Worm (Caenorhabditis elegans) whole organism, L4/young adult: ENCODE results near the gene clec-263.

Experiments
- W03F9.2 ChIP-seq: fragments of 150-350 bp; optimal IDR thresholded peaks from 2 replicates; lab custom pipeline; 2014; ENCODE audit warnings: missing biosample characterization, missing genetic modification characterization
- dao-5 ChIP-seq: sonication (generic microtip); optimal IDR thresholded peaks from 2 replicates; lab custom pipeline; 2016; ENCODE audit warnings: missing genotype, missing genetic modification characterization, moderate library complexity, missing compliant biosample characterization
- him-1 ChIP-seq: sonication (generic microtip); optimal IDR thresholded peaks from 2 replicates; lab custom pipeline; 2016; ENCODE audit warnings: missing genotype, missing genetic modification reagents, missing genetic modification characterization, missing compliant biosample characterization

DNA sequence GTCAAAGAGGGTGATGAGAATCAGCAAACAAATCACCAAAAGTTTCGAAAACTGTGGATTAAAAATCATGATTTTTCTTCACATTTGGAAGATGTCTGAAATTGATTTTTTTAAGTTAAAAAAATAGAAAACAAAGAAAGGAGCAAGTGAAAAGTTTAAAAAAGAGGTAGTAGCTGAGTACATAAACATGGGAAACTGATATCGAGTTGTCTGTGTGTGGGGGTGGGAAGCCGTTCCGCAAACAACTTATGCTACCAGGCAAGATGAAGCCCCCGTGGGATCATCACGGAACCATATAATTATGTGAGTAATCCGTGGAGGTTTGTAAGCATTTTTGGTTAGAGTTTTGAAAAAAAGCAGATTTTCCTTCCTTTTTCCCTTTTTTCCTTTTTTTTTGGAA is 23.3 kb upstream of the clec-263 start, which contains the start of gene Y38H6C.20:
- no peak for TF ChIP-seq W03F9.2
- no peak for TF ChIP-seq dao-5
- TF ChIP-seq him-1 (tag; lab: Kevin White, UChicago), result no peak
